Fruit fly (Drosophila melanogaster) whole organism: ENCODE results near the gene FipoQ.

Source experiments
- CG8478 ChIP-seq: fragments of >200 bp; optimal IDR thresholded peaks from 2 replicates; lab custom pipeline; 2018; ENCODE audit warnings: inconsistent platforms
- Dll ChIP-seq: fragments of >200 bp; optimal IDR thresholded peaks from 2 replicates; lab custom pipeline; 2017
- EcR ChIP-seq, 2 experiments: fragments of >200 bp; optimal IDR thresholded peaks; 2 replicates each; lab custom pipeline; 2017; ENCODE audit warnings: missing biosample characterization in 2 of 2, missing genetic modification characterization in 2 of 2, missing genetic modification reagents in 2 of 2
- pan ChIP-seq: fragments of >200 bp; optimal IDR thresholded peaks from 2 replicates; lab custom pipeline; 2017
- psq ChIP-seq: fragments of >200 bp; optimal IDR thresholded peaks from 2 replicates; lab custom pipeline; 2017
- usp ChIP-seq: fragments of >200 bp; optimal IDR thresholded peaks from 2 replicates; lab custom pipeline; 2017; ENCODE audit warnings: missing biosample characterization, missing genetic modification characterization, mixed read lengths

DNA sequence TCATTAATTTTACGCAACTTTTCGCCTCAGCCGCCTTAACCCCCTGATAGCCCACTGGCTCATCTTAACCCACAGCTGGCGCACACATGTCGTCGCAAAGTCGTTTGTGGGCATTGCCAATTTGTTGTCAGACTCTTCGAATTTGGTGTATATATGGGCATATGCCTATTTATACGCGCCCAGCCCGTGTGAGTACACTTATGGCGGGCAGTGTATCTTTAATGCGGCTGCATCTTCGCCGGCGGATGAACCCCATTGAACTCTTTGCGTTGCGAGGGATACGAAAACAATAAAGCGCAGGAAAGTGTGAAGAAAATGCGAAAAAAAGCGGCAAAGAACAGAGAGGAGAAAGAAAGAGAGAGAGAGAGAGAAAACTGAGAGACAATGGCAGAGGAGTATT lies 33.5 kb upstream of the FipoQ start:
- TF ChIP-seq CG8478 (lab: Kevin White, UChicago), result no peak
- TF ChIP-seq pan, result no peak
- no peak for TF ChIP-seq usp
- no peak for TF ChIP-seq psq (lab: Kevin White, UChicago)
- TF ChIP-seq EcR (GFP tag; optimal IDR thresholded peaks at IDR 0.05; lab: Kevin White, UChicago), result peak; percentile 29 to 71
- no peak for TF ChIP-seq Dll (lab: Kevin White, UChicago)
